Fruit fly (Drosophila melanogaster) whole organism, embryonic: ENCODE measurements around the gene Tailor.
A peak's percentile ranks its signal among the peaks of the same experiment; 100 is the strongest.

ENCODE experiments used
- CG10366 ChIP-seq: fragments of 200-800 bp; sonication (Bioruptor generic); IDR thresholded peaks from 2 replicates; pipeline ENCODE4 v1.3.6; 2022; ENCODE audit warnings: missing biosample characterization, missing genetic modification characterization
- CG10431 ChIP-seq: fragments of 200-800 bp; sonication (Bioruptor generic); optimal IDR thresholded peaks from 3 replicates; lab custom pipeline; 2018; ENCODE audit warnings: missing biosample characterization, mild to moderate bottlenecking, missing genetic modification characterization
- CG10979 ChIP-seq: fragments of 200-800 bp; sonication (Bioruptor generic); optimal IDR thresholded peaks from 2 replicates; lab custom pipeline; 2018; ENCODE audit warnings: missing biosample characterization, mild to moderate bottlenecking, missing genetic modification characterization, moderate library complexity
- CG1233 ChIP-seq: fragments of 200-800 bp; sonication (Bioruptor generic); optimal IDR thresholded peaks from 4 replicates; lab custom pipeline; 2018; ENCODE audit warnings: missing biosample characterization, mild to moderate bottlenecking, missing genetic modification characterization
- CG12391 ChIP-seq: fragments of 200-800 bp; sonication (Bioruptor generic); optimal IDR thresholded peaks from 3 replicates; lab custom pipeline; 2018; ENCODE audit warnings: missing biosample characterization, mild to moderate bottlenecking, missing genetic modification characterization, moderate library complexity
- CG1603 ChIP-seq: fragments of 200-800 bp; sonication (Bioruptor generic); optimal IDR thresholded peaks from 2 replicates; lab custom pipeline; 2019; ENCODE audit warnings: missing biosample characterization, mild to moderate bottlenecking, missing genetic modification characterization, moderate library complexity
- CG16813 ChIP-seq: fragments of 200-800 bp; sonication (Bioruptor generic); IDR thresholded peaks from 3 replicates; pipeline ENCODE4 v1.3.6; 2022; ENCODE audit warnings: missing biosample characterization, missing genetic modification characterization; ENCODE audit not compliant: partially characterized antibody
- CG17612 ChIP-seq: fragments of 200-800 bp; sonication (Bioruptor generic); IDR thresholded peaks from 2 replicates; pipeline ENCODE4 v1.3.6; 2022; ENCODE audit warnings: missing biosample characterization, missing genetic modification characterization
- CG18262 ChIP-seq: fragments of 200-800 bp; optimal IDR thresholded peaks from 3 replicates; lab custom pipeline; 2019; ENCODE audit warnings: missing biosample characterization, mild to moderate bottlenecking, missing genetic modification characterization, moderate library complexity
- CG18619 ChIP-seq: fragments of 200-800 bp; sonication (Bioruptor generic); optimal IDR thresholded peaks from 3 replicates; lab custom pipeline; 2017; ENCODE audit warnings: missing biosample characterization, mild to moderate bottlenecking, missing genetic modification characterization
- CG30020 ChIP-seq: fragments of 200-800 bp; optimal IDR thresholded peaks from 2 replicates; lab custom pipeline; 2019; ENCODE audit warnings: missing biosample characterization, mild to moderate bottlenecking, missing genetic modification characterization, moderate library complexity
- CG30431 ChIP-seq: fragments of 200-800 bp; sonication (Bioruptor generic); optimal IDR thresholded peaks from 2 replicates; lab custom pipeline; 2017; ENCODE audit warnings: missing biosample characterization, missing genetic modification characterization
- CG31388 ChIP-seq: fragments of 200-800 bp; sonication (Bioruptor generic); optimal IDR thresholded peaks from 2 replicates; lab custom pipeline; 2016; ENCODE audit warnings: missing biosample characterization, missing genetic modification characterization
- CG4360 ChIP-seq: fragments of 200-800 bp; sonication (Bioruptor generic); IDR thresholded peaks from 2 replicates; pipeline ENCODE4 v1.3.6; 2022; ENCODE audit warnings: missing biosample characterization, missing genetic modification characterization
- CG6689 ChIP-seq: fragments of 200-800 bp; sonication (Bioruptor generic); IDR thresholded peaks from 2 replicates; pipeline ENCODE4 v1.3.6; 2022; ENCODE audit warnings: missing biosample characterization, missing genetic modification characterization
- CG7271 ChIP-seq: fragments of 200-800 bp; sonication (Bioruptor generic); optimal IDR thresholded peaks from 2 replicates; lab custom pipeline; 2018; ENCODE audit warnings: missing biosample characterization, mild to moderate bottlenecking, missing genetic modification characterization, moderate library complexity
- CG7963 ChIP-seq: fragments of 200-800 bp; sonication (Bioruptor generic); IDR thresholded peaks from 3 replicates; pipeline ENCODE4 v1.3.6; 2022; ENCODE audit warnings: missing biosample characterization, missing genetic modification characterization; ENCODE audit not compliant: partially characterized antibody
- CG9727 ChIP-seq: fragments of 200-800 bp; sonication (Bioruptor generic); optimal IDR thresholded peaks from 3 replicates; lab custom pipeline; 2017; ENCODE audit warnings: missing biosample characterization, mild to moderate bottlenecking, missing genetic modification characterization
- Ets65A ChIP-seq: fragments of 200-800 bp; sonication (Bioruptor generic); peaks from one replicate; lab custom pipeline; 2016; ENCODE audit warnings: missing biosample characterization, missing genetic modification characterization
- H15 ChIP-seq: fragments of 200-800 bp; sonication (Bioruptor generic); IDR thresholded peaks from 3 replicates; pipeline ENCODE4 v1.3.6; 2022; ENCODE audit warnings: missing biosample characterization, missing genetic modification characterization
- HmgD ChIP-seq: fragments of 200-800 bp; sonication (Bioruptor generic); optimal IDR thresholded peaks from 3 replicates; lab custom pipeline; 2016; ENCODE audit warnings: missing biosample characterization, missing genetic modification characterization
- Med ChIP-seq: fragments of 200-800 bp; sonication (Bioruptor generic); peaks from one replicate; lab custom pipeline; 2016; ENCODE audit warnings: missing biosample characterization, missing genetic modification characterization, mild to moderate bottlenecking, inconsistent platforms, moderate library complexity
- NK7.1 ChIP-seq: fragments of 200-800 bp; sonication (Bioruptor generic); optimal IDR thresholded peaks from 3 replicates; lab custom pipeline; 2016; ENCODE audit warnings: missing biosample characterization, missing genetic modification characterization
- Opbp ChIP-seq: fragments of 200-800 bp; sonication (Bioruptor generic); IDR thresholded peaks from 3 replicates; pipeline ENCODE4 v1.3.6; 2022; ENCODE audit warnings: missing biosample characterization, missing genetic modification characterization; ENCODE audit not compliant: partially characterized antibody
- Ravus ChIP-seq: fragments of 200-800 bp; sonication (Bioruptor generic); IDR thresholded peaks from 2 replicates; pipeline ENCODE4 v1.3.6; 2022; ENCODE audit warnings: missing biosample characterization, missing genetic modification characterization
- ac ChIP-seq: fragments of 200-800 bp; sonication (Bioruptor generic); optimal IDR thresholded peaks from 3 replicates; lab custom pipeline; 2017; ENCODE audit warnings: missing biosample characterization, mild to moderate bottlenecking, missing genetic modification characterization
- az2 ChIP-seq: fragments of 200-800 bp; sonication (Bioruptor generic); optimal IDR thresholded peaks from 3 replicates; lab custom pipeline; 2016; ENCODE audit warnings: missing biosample characterization, missing genetic modification characterization
- bab2 ChIP-seq: fragments of 200-800 bp; sonication (Bioruptor generic); optimal IDR thresholded peaks from 2 replicates; lab custom pipeline; 2016; ENCODE audit warnings: missing biosample characterization, missing genetic modification characterization
- dati ChIP-seq: fragments of 200-800 bp; sonication (Bioruptor generic); IDR thresholded peaks from 2 replicates; pipeline ENCODE4 v1.3.6; 2022; ENCODE audit warnings: missing biosample characterization, missing genetic modification characterization
- dmrt11E ChIP-seq: fragments of 200-800 bp; sonication (Bioruptor generic); optimal IDR thresholded peaks from 3 replicates; lab custom pipeline; 2018; ENCODE audit warnings: missing biosample characterization, mild to moderate bottlenecking, missing genetic modification characterization, moderate library complexity
- dmrt99B ChIP-seq: fragments of 200-800 bp; sonication (Bioruptor generic); optimal IDR thresholded peaks from 2 replicates; lab custom pipeline; 2018; ENCODE audit warnings: missing biosample characterization, mild to moderate bottlenecking, missing genetic modification characterization, moderate library complexity
- dysf ChIP-seq: fragments of 200-800 bp; sonication (Bioruptor generic); IDR thresholded peaks from 3 replicates; pipeline ENCODE4 v1.3.6; 2022; ENCODE audit warnings: missing biosample characterization, missing genetic modification characterization
- fu2 ChIP-seq: fragments of 200-800 bp; sonication (Bioruptor generic); optimal IDR thresholded peaks from 2 replicates; lab custom pipeline; 2016; ENCODE audit warnings: missing biosample characterization, missing genetic modification characterization
- gro ChIP-seq: fragments of 200-800 bp; sonication (Bioruptor generic); optimal IDR thresholded peaks from 2 replicates; lab custom pipeline; 2016; ENCODE audit warnings: missing biosample characterization, missing genetic modification characterization
- hb ChIP-seq: fragments of 200-800 bp; sonication (Bioruptor generic); IDR thresholded peaks from 3 replicates; pipeline ENCODE4 v1.3.6; 2022; ENCODE audit warnings: missing biosample characterization, missing genetic modification characterization; ENCODE audit not compliant: partially characterized antibody
- her ChIP-seq: fragments of 200-800 bp; sonication (Bioruptor generic); optimal IDR thresholded peaks from 2 replicates; lab custom pipeline; 2016; ENCODE audit warnings: missing biosample characterization, missing genetic modification characterization
- kay ChIP-seq: fragments of 200-800 bp; sonication (Bioruptor generic); optimal IDR thresholded peaks from 2 replicates; lab custom pipeline; 2016; ENCODE audit warnings: missing biosample characterization, missing genetic modification characterization
- lola ChIP-seq, 3 experiments: fragments of >200 bp in 2 of 3; fragments of 200-800 bp in 1 of 3; sonication (Bioruptor generic) in 1 of 3; optimal IDR thresholded peaks; 2 replicates each; lab custom pipeline; 2017 to 2019; ENCODE audit warnings: missing biosample characterization in 3 of 3, missing genetic modification characterization in 3 of 3, mild to moderate bottlenecking in 1 of 3, moderate library complexity in 1 of 3
- maf-S ChIP-seq: fragments of 200-800 bp; sonication (Bioruptor generic); optimal IDR thresholded peaks from 2 replicates; lab custom pipeline; 2016; ENCODE audit warnings: missing biosample characterization, missing genetic modification characterization
- onecut ChIP-seq: fragments of 200-800 bp; sonication (Bioruptor generic); IDR thresholded peaks from 2 replicates; pipeline ENCODE4 v1.3.6; 2022; ENCODE audit warnings: missing biosample characterization, missing genetic modification characterization
- pb ChIP-seq: fragments of 200-800 bp; sonication (Bioruptor generic); optimal IDR thresholded peaks from 3 replicates; lab custom pipeline; 2016; ENCODE audit warnings: missing biosample characterization, missing genetic modification characterization
- pzg ChIP-seq: fragments of 200-800 bp; sonication (Bioruptor generic); optimal IDR thresholded peaks from 3 replicates; lab custom pipeline; 2018; ENCODE audit warnings: missing biosample characterization, mild to moderate bottlenecking, missing genetic modification characterization, moderate library complexity
- sisA ChIP-seq: fragments of 200-800 bp; sonication (Bioruptor generic); IDR thresholded peaks from 2 replicates; pipeline ENCODE4 v1.3.6; 2022; ENCODE audit warnings: missing biosample characterization, missing genetic modification characterization
- sqz ChIP-seq: fragments of 200-800 bp; sonication (Bioruptor generic); optimal IDR thresholded peaks from 3 replicates; lab custom pipeline; 2018; ENCODE audit warnings: missing biosample characterization, mild to moderate bottlenecking, missing genetic modification characterization
- tin ChIP-seq: fragments of 200-800 bp; sonication (Bioruptor generic); optimal IDR thresholded peaks from 3 replicates; lab custom pipeline; 2016; ENCODE audit warnings: missing biosample characterization, missing genetic modification characterization
- tll ChIP-seq, 2 experiments: fragments of 200-800 bp in 1 of 2; fragments of >200 bp in 1 of 2; sonication (Bioruptor generic) in 1 of 2; optimal IDR thresholded peaks; 2 replicates each; lab custom pipeline; 2017 to 2019; ENCODE audit warnings: missing biosample characterization in 2 of 2, missing genetic modification characterization in 2 of 2, mild to moderate bottlenecking in 1 of 2, moderate library complexity in 1 of 2
- toy ChIP-seq: fragments of 200-800 bp; sonication (Bioruptor generic); IDR thresholded peaks from 2 replicates; pipeline ENCODE4 v1.3.6; 2022; ENCODE audit warnings: missing biosample characterization, missing genetic modification characterization
- wek ChIP-seq: fragments of 200-800 bp; sonication (Bioruptor generic); optimal IDR thresholded peaks from 3 replicates; lab custom pipeline; 2018; ENCODE audit warnings: missing biosample characterization, mild to moderate bottlenecking, missing genetic modification characterization, moderate library complexity
- z ChIP-seq: fragments of 200-800 bp; sonication (Bioruptor generic); IDR thresholded peaks from 3 replicates; pipeline ENCODE4 v1.3.6; 2022; ENCODE audit warnings: missing biosample characterization, missing genetic modification characterization
- zfh2 ChIP-seq: fragments of 200-800 bp; sonication (Bioruptor generic); optimal IDR thresholded peaks from 2 replicates; lab custom pipeline; 2016; ENCODE audit warnings: missing biosample characterization, missing genetic modification characterization

Tailor gene

DNA sequence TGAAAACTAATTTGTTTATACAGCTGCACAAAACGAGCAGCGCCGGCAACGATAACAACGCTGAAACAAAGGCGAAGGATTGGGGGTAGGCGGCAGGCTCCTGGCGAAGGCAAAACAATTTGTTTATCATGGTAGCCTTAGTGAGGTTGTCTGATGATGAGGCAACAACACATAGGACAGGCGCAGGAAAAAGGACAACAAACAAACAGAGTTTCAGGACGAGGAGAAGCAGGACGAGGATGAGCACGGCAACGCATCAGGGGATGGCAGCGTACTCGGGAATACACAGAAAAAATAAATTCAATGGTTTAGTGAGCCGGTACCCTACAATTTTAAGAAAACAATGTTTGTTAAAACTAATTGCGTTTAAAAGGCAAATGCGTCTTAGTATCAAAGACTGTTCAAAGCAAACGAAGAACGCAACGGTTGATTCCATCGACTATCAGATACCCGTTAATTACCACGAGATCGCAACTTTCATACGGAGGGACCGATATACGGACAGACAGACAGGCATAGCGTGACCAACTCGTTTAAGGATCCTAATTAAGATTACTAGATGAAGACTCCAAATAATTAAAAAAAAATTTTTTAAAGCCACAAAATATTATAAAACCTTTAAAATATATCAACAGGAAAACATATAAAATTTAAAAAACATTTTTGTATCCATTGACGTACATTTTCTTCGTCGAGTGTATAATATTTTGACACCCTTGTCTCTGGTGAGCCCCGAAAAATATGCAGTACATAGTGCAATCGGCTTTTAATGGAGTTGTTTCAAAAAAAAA, 49.0 kb upstream of the Tailor start (continued):
- TF ChIP-seq lola (GFP tag; optimal IDR thresholded peaks at IDR 0.05; lab: Kevin White, UChicago) (peak in 1 of 3 experiments; percentile 60), dmrt11E (tag; lab: Kevin White, UChicago) (peak; percentile 57), CG12391 (peak; percentile 25), az2 (GFP tag; lab: Kevin White, UChicago) (peak; percentile 17), tll (GFP tag; optimal IDR thresholded peaks at IDR 0.05; lab: Kevin White, UChicago) (no peak), tin (GFP tag; lab: Kevin White, UChicago) (peak; percentile 1), Opbp (GFP tag; lab: Robert Waterston, UW) (no peak), fu2 (GFP tag; lab: Kevin White, UChicago) (no peak), CG18619 (GFP tag; lab: Kevin White, UChicago) (no peak), maf-S (no peak), onecut (GFP tag; lab: Robert Waterston, UW) (no peak), CG18262 (tag; lab: Kevin White, UChicago) (peak; percentile 54), bab2 (GFP tag; lab: Kevin White, UChicago) (no peak), zfh2 (GFP tag; lab: Kevin White, UChicago) (no peak), HmgD (GFP tag; lab: Kevin White, UChicago) (no peak), CG1603 (tag; lab: Kevin White, UChicago) (no peak), sqz (GFP tag; lab: Kevin White, UChicago) (no peak), CG1233 (no peak), pzg (GFP tag; lab: Kevin White, UChicago) (no peak), CG4360 (GFP tag; lab: Robert Waterston, UW) (no peak), CG6689 (0 out of 2 replicates have a peak, but pooled peaks have one; percentile 18), Med (GFP tag; lab: Kevin White, UChicago) (peak; percentile 51), hb (no peak), sisA (GFP tag; lab: Robert Waterston, UW) (no peak), CG10979 (peak; percentile 43), Ets65A (peak; percentile 56), CG7271 (no peak), CG7963 (GFP tag; lab: Robert Waterston, UW) (no peak), pb (GFP tag; lab: Kevin White, UChicago) (no peak), CG10366 (GFP tag; lab: Robert Waterston, UW) (no peak), CG10431 (no peak), dysf (GFP tag; lab: Robert Waterston, UW) (no peak), CG30431 (no peak), H15 (GFP tag; lab: Robert Waterston, UW) (no peak), CG31388 (no peak), gro (no peak), CG17612 (GFP tag; lab: Robert Waterston, UW) (no peak), z (GFP tag; lab: Robert Waterston, UW) (no peak), toy (GFP tag; lab: Robert Waterston, UW) (no peak), wek (GFP tag; lab: Kevin White, UChicago) (no peak), Ravus (GFP tag; lab: Robert Waterston, UW) (no peak), ac (GFP tag; lab: Kevin White, UChicago) (no peak), her (GFP tag; lab: Kevin White, UChicago) (no peak), CG30020 (tag; lab: Kevin White, UChicago) (no peak), dmrt99B (tag; lab: Kevin White, UChicago) (no peak), CG9727 (peak; percentile 53), dati (GFP tag; lab: Robert Waterston, UW) (no peak), kay (no peak), CG16813 (GFP tag; lab: Robert Waterston, UW) (no peak), NK7.1 (no peak)
